Fruit fly (Drosophila melanogaster): ENCODE measurements around the gene cyc.

cyc gene

DNA sequence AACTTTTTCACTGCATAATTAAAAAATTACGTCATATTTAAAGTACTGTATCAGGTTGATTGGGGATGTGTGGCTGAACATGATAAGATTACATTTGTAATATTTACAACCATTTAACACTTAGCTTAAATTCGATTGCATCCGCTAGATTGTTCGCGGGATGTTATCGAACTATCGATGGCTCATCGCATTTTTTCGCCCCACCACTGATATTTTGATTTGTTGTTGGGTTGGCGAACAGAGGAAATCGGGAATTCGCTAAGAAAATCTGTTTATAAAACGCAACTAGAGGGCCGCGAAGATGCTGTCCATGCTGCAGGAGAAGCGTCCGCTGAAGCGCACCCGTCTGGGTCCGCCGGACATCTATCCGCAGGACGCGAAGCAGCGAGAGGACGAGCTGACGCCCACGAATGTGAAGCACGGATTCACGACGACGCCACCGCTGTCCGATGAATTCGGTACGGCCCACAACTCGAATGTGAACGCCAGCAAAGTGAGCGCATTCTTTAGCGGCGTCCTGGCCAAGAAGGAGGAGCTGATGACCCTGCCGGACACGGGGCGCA lies 20.7 kb upstream of the cyc start, which contains the start of gene kto (continued):
- TF ChIP-seq Med (GFP tag): peak; percentile 71
- no peak for TF ChIP-seq ken (GFP tag; IDR thresholded peaks at IDR 0.05)
- peak; percentile 87 for TF ChIP-seq amos (GFP tag; IDR thresholded peaks at IDR 0.05; ENCODE audit: partially characterized antibody)
- peak; percentile 16 for TF ChIP-seq Sin3A (optimal IDR thresholded peaks at IDR 0.05)
- TF ChIP-seq Sox100B (GFP tag; optimal IDR thresholded peaks at IDR 0.05): no peak
- peak; percentile 40 for TF ChIP-seq CG15514 (GFP tag; optimal IDR thresholded peaks at IDR 0.05)
- TF ChIP-seq CG13287 (GFP tag; IDR thresholded peaks at IDR 0.05; ENCODE audit: partially characterized antibody): peak; percentile 97

DNA sequence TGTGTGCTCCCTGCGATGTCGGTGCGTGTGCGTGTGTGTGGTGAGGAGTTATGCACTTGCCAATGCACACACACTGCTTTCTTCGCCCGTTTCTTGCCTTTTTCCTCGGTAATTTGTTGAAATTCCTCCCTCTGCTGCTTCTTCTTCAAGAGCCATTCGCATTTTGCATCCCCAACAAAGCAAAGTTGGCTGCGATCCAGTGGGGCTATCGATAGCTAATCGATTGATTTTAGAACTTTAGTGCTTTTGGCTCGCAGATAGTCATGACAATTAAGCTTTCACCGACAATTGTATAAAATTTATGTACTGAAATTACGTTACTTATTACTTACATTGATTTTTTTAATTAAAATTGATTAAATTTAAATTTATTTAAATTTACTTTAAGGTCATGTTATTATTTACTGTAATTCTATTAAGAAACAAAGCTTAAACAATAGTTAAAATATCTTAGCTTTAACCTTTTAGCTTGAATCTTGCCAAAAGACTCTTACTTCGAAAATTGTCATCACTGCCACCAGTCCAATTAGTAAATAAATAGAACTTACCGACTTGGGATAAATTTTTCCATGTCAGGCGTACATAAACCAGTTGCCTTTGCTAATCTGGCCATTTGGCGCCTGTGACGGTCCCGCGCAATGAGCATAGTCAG lies 18.5 kb upstream of the cyc start, which contains the start of the genes trc and CG32221:
Gene trc (minus strand): TSS at position 162 of the 652 bp plus-strand sequence.
Gene CG32221 (plus strand): TSS at position 528 of the 652 bp plus-strand sequence.
- no peak for TF ChIP-seq h (optimal IDR thresholded peaks at IDR 0.05)
- no peak for TF ChIP-seq CG11723 (GFP tag; optimal IDR thresholded peaks at IDR 0.05)
- 0 out of 2 replicates have a peak, but pooled peaks have one; percentile 33 for TF ChIP-seq al (GFP tag; IDR thresholded peaks at IDR 0.05)
- peak; percentile 69 for TF ChIP-seq nmo (GFP tag; optimal IDR thresholded peaks at IDR 0.05)
- TF ChIP-seq Ravus (GFP tag; IDR thresholded peaks at IDR 0.05): no peak
- TF ChIP-seq Ada2b (GFP tag; IDR thresholded peaks at IDR 0.05): no peak
- no peak for TF ChIP-seq gcm (GFP tag; optimal IDR thresholded peaks at IDR 0.05)
- peak; percentile 89 for TF ChIP-seq MESR4 (GFP tag; optimal IDR thresholded peaks at IDR 0.05)
- no peak for TF ChIP-seq CG13624 (GFP tag; optimal IDR thresholded peaks at IDR 0.05)
- TF ChIP-seq CG30431 (GFP tag; optimal IDR thresholded peaks at IDR 0.05): no peak
- no peak for TF ChIP-seq ato (GFP tag; IDR thresholded peaks at IDR 0.05; ENCODE audit: partially characterized antibody)
- peak; percentile 10 for TF ChIP-seq CG15696 (tag; optimal IDR thresholded peaks at IDR 0.05)
- peak; percentile 82; the same call in 2 of the 3 replicates for TF ChIP-seq CG11560 (tag; IDR thresholded peaks at IDR 0.05)
- peak; percentile 8 for TF ChIP-seq Oli (tag; optimal IDR thresholded peaks at IDR 0.05)
- no peak for TF ChIP-seq CG3726 (GFP tag; IDR thresholded peaks at IDR 0.05)
- peak; percentile 67 for TF ChIP-seq chm (GFP tag; IDR thresholded peaks at IDR 0.05)
- peak; percentile 63 for TF ChIP-seq CoRest (tag; optimal IDR thresholded peaks at IDR 0.05)
- TF ChIP-seq CG10654 (GFP tag; optimal IDR thresholded peaks at IDR 0.05): peak; percentile 10
- TF ChIP-seq Max (GFP tag; optimal IDR thresholded peaks at IDR 0.05): peak; percentile 1
- no peak for TF ChIP-seq CG2889 (GFP tag; IDR thresholded peaks at IDR 0.05)
- TF ChIP-seq ac (GFP tag; optimal IDR thresholded peaks at IDR 0.05): no peak
- TF ChIP-seq CG2129 (GFP tag; IDR thresholded peaks at IDR 0.05; ENCODE audit: partially characterized antibody): no peak; the same call in 1 of the 2 replicates
- TF ChIP-seq CG11093 (GFP tag; IDR thresholded peaks at IDR 0.05): no peak
- peak; percentile 39 for TF ChIP-seq wek (GFP tag; optimal IDR thresholded peaks at IDR 0.05)
- TF ChIP-seq CG9876 (GFP tag; optimal IDR thresholded peaks at IDR 0.05): peak; percentile 30
- TF ChIP-seq zfh2 (GFP tag; optimal IDR thresholded peaks at IDR 0.05): peak; percentile 34
- TF ChIP-seq zen (tag; optimal IDR thresholded peaks at IDR 0.05): no peak
- no peak for TF ChIP-seq CG1024 (GFP tag; IDR thresholded peaks at IDR 0.05)
- no peak for TF ChIP-seq Hr3 (GFP tag; optimal IDR thresholded peaks at IDR 0.05)
- peak; percentile 73 for TF ChIP-seq sens (GFP tag)
- no peak for TF ChIP-seq rib (GFP tag; IDR thresholded peaks at IDR 0.05)
- TF ChIP-seq CG10979 (tag; optimal IDR thresholded peaks at IDR 0.05): no peak
- peak; percentile 74 for TF ChIP-seq Sry-δ (GFP tag; optimal IDR thresholded peaks at IDR 0.05)
- no peak for TF ChIP-seq CG15073 (GFP tag; optimal IDR thresholded peaks at IDR 0.05)
- TF ChIP-seq Meics (GFP tag; optimal IDR thresholded peaks at IDR 0.05): no peak
- no peak for TF ChIP-seq CG12744 (GFP tag; optimal IDR thresholded peaks at IDR 0.05)
- TF ChIP-seq gt (GFP tag; IDR thresholded peaks at IDR 0.05): 0 out of 2 replicates have a peak, but pooled peaks have one; percentile 29
- TF ChIP-seq CG30020 (tag; optimal IDR thresholded peaks at IDR 0.05): peak; percentile 31
- TF ChIP-seq sqz (GFP tag; optimal IDR thresholded peaks at IDR 0.05): no peak
- no peak for TF ChIP-seq CG11696 (GFP tag; IDR thresholded peaks at IDR 0.05)
- TF ChIP-seq CG11085 (GFP tag; IDR thresholded peaks at IDR 0.05): peak; percentile 31; the same call in 1 of the 2 replicates
- no peak for TF ChIP-seq fd102C (GFP tag; optimal IDR thresholded peaks at IDR 0.05)
